Fruit fly (Drosophila melanogaster) whole organism, embryonic: Measurements from ENCODE around the gene SamDC.

ENCODE experiments used
- CG11247 ChIP-seq: fragments of 200-800 bp; sonication (Bioruptor generic); IDR thresholded peaks from 2 replicates; pipeline ENCODE4 v1.3.6; 2022; ENCODE audit warnings: missing biosample characterization, missing genetic modification characterization
- CG17829 ChIP-seq: fragments of 200-800 bp; optimal IDR thresholded peaks from 2 replicates; lab custom pipeline; 2019; ENCODE audit warnings: missing biosample characterization, mild to moderate bottlenecking, missing genetic modification characterization, moderate library complexity
- CG4707 ChIP-seq: fragments of 200-800 bp; sonication (Bioruptor generic); optimal IDR thresholded peaks from 2 replicates; lab custom pipeline; 2018; ENCODE audit warnings: missing biosample characterization, mild to moderate bottlenecking, missing genetic modification characterization, moderate library complexity
- CG7839 ChIP-seq: fragments of 200-800 bp; sonication (Bioruptor generic); optimal IDR thresholded peaks from 3 replicates; lab custom pipeline; 2018; ENCODE audit warnings: missing biosample characterization, mild to moderate bottlenecking, missing genetic modification characterization, moderate library complexity
- CG8478 ChIP-seq: fragments of >200 bp; optimal IDR thresholded peaks from 2 replicates; lab custom pipeline; 2018
- CG9932 ChIP-seq: fragments of 200-800 bp; sonication (Bioruptor generic); IDR thresholded peaks from 2 replicates; pipeline ENCODE4 v1.3.6; 2022; ENCODE audit warnings: missing biosample characterization, missing genetic modification characterization
- HmgZ ChIP-seq: fragments of 200-800 bp; sonication (Bioruptor generic); optimal IDR thresholded peaks from 2 replicates; lab custom pipeline; 2018; ENCODE audit warnings: missing biosample characterization, mild to moderate bottlenecking, missing genetic modification characterization
- Hr78 ChIP-seq, 2 experiments: fragments of 200-800 bp in 1 of 2; fragments of >200 bp in 1 of 2; sonication (Bioruptor generic) in 1 of 2; optimal IDR thresholded peaks; 2 replicates each; lab custom pipeline; 2017 to 2019; ENCODE audit warnings: missing biosample characterization in 2 of 2, missing genetic modification characterization in 2 of 2, mild to moderate bottlenecking in 1 of 2, moderate library complexity in 1 of 2
- Sin3A ChIP-seq: fragments of >200 bp; optimal IDR thresholded peaks from 2 replicates; lab custom pipeline; 2018
- ewg ChIP-seq: fragments of 200-800 bp; sonication (Bioruptor generic); optimal IDR thresholded peaks from 3 replicates; lab custom pipeline; 2017; ENCODE audit warnings: mild to moderate bottlenecking, missing biosample characterization, missing genetic modification reagents, missing genetic modification characterization
- hbn ChIP-seq: fragments of 200-800 bp; sonication (Bioruptor generic); IDR thresholded peaks from 2 replicates; pipeline ENCODE4 v1.3.6; 2022; ENCODE audit warnings: missing biosample characterization, missing genetic modification characterization; ENCODE audit not compliant: partially characterized antibody
- nau ChIP-seq: fragments of 200-800 bp; sonication (Bioruptor generic); optimal IDR thresholded peaks from 3 replicates; lab custom pipeline; 2017; ENCODE audit warnings: missing biosample characterization, mild to moderate bottlenecking, missing genetic modification characterization, missing genetic modification reagents
- sisA ChIP-seq: fragments of 200-800 bp; sonication (Bioruptor generic); IDR thresholded peaks from 2 replicates; pipeline ENCODE4 v1.3.6; 2022; ENCODE audit warnings: missing biosample characterization, missing genetic modification characterization

DNA sequence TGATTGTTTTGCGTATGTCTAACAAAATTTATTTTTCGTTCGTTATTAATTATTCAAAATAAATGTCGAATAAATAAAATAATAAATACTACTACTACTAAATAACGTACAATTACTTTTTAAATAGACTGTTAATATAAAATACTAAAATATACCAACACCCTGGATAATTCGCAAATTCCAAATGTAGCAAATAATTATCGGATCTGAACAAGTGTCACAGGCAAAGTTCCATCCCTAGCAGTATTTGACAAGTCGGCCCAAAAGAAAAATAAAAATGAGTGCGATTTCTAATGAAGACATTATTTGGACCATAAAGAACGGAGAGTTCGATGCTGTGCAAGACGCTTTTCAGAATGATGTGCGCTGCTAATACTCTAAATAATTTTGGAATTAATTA is 2.1 kb downstream of the SamDC start, which contains the start of gene CG31715:
- TF ChIP-seq CG9932 (no peak; the same call in 1 of the 2 replicates), HmgZ (tag; lab: Kevin White, UChicago) (no peak), Sin3A (lab: Kevin White, UChicago) (no peak), CG8478 (no peak), ewg (no peak), CG4707 (GFP tag; lab: Kevin White, UChicago) (no peak), Hr78 (GFP tag; optimal IDR thresholded peaks at IDR 0.05; lab: Kevin White, UChicago) (no peak), nau (no peak), CG11247 (no peak), sisA (GFP tag; lab: Robert Waterston, UW) (no peak), hbn (peak; percentile 42; the same call in 1 of the 2 replicates), CG17829 (peak; percentile 16), CG7839 (tag; lab: Kevin White, UChicago) (peak; percentile 13)
